Worm (Caenorhabditis elegans): ENCODE measurements around the gene ttr-33.
A peak's percentile ranks its signal among the peaks of the same experiment; 100 is the strongest.

ttr-33 gene

DNA sequence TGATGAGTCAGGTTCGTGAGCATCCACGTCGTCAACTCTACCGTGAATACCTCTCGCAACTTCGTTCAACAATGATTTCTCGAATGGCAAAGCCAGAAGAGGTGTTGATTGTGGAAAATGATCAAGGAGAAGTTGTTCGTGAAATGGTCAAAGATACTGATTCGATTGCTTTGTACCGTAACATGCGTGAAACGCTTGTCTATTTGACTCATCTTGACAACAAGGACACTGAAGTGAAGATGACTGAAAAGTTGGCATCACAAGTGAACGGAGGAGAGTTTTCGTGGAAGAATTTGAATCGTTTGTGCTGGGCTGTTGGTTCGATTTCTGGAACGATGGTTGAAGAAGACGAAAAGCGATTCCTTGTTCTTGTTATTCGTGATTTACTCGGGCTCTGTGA lies 31.1 kb downstream of the ttr-33 start:
- peak; percentile 17 for TF ChIP-seq ama-1 (optimal IDR thresholded peaks at IDR 0.05)
- no peak for TF ChIP-seq ztf-4 (tag; optimal IDR thresholded peaks at IDR 0.05)

DNA sequence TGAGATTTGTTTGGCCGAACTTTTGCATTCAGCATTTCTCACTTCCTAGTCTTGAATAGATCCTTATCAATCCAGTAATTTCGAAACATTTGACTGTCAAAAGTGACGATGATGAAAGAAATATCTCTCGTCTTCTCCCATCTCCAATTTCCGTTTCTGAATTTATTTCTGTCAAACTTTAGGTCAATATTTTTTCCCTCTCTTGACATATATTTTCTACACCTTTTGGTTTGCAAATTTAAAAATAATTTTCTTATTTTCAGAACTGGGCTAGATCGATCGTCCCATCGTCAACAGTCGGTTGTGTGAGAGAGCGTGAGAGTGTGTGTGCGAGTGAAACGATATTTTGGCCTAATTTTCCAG lies 32.9 kb downstream of the ttr-33 start, which contains the start of gene xpo-1:
Gene xpo-1 (plus strand): TSS at position 264 of the 363 bp plus-strand sequence.
- no peak for TF ChIP-seq ZK546.5 (tag; optimal IDR thresholded peaks at IDR 0.05)
- TF ChIP-seq nhr-11 (tag; optimal IDR thresholded peaks at IDR 0.05), result no peak
- TF ChIP-seq elt-3 (tag; optimal IDR thresholded peaks at IDR 0.05), result no peak
- TF ChIP-seq ztf-1 (GFP tag; conservative IDR thresholded peaks at IDR 0.05), result no peak
- TF ChIP-seq sma-3 (GFP tag; optimal IDR thresholded peaks at IDR 0.05), result no peak
- TF ChIP-seq unc-39 (tag; optimal IDR thresholded peaks at IDR 0.05), result no peak
- no peak for TF ChIP-seq nhr-12 (tag; optimal IDR thresholded peaks at IDR 0.05)
- TF ChIP-seq alr-1 (tag; optimal IDR thresholded peaks at IDR 0.05), result no peak
- TF ChIP-seq ceh-82 (tag; optimal IDR thresholded peaks at IDR 0.05), result no peak
- TF ChIP-seq unc-55 (GFP tag; optimal IDR thresholded peaks at IDR 0.05), result no peak
- TF ChIP-seq fos-1 (tag; optimal IDR thresholded peaks at IDR 0.05), result no peak
- no peak for TF ChIP-seq nhr-10 (tag; optimal IDR thresholded peaks at IDR 0.05)
- no peak for TF ChIP-seq elt-1 (tag; optimal IDR thresholded peaks at IDR 0.05)
- TF ChIP-seq Y55F3AM.14 (GFP tag; optimal IDR thresholded peaks at IDR 0.05), result no peak
- TF ChIP-seq nhr-21 (tag; optimal IDR thresholded peaks at IDR 0.05), result no peak
- TF ChIP-seq mbf-1 (tag; optimal IDR thresholded peaks at IDR 0.05), result no peak
- no peak for TF ChIP-seq ztf-11 (tag; optimal IDR thresholded peaks at IDR 0.05)
- no peak for TF ChIP-seq aly-2 (tag; optimal IDR thresholded peaks at IDR 0.05)
- no peak for TF ChIP-seq nhr-129 (tag; optimal IDR thresholded peaks at IDR 0.05)
- no peak for TF ChIP-seq lin-11 (tag; optimal IDR thresholded peaks at IDR 0.05)

DNA sequence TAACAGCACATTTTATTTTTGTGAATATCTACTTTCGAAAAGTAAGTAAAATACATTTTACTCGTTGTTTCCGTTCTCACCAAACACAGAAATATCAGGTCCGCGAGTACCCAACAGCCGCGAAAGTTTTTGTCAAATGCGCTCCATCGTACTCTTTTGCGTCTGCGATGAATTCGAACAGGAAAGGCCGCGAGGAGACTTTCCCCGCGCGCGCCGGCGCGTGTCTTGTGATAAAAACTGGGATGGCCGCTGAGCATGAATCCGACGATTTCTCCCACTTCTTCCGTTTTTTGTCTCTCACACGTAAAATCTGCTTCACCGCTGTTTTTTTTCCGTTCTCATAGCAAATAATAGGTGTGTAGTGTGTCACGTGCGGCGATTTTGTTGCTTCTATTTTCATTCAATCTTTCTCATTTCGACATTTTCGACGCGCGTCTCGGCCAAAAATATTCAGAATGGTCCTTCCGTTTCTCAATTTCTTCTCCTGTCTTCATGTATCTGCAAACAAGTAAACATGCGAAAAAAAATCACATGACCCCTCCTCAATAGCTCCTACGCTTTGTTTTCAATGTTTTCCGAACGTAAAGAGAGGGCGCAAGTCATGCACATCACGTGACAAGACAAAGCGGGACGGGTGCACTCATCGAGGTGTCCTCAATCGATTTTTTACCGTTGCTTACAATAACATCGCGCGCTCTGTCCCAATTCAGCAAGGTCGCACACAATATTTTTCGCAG lies 33.5 kb downstream of the ttr-33 start, which contains the start of gene uvs-1:
Gene uvs-1 (minus strand): TSS at position 145 of the 737 bp plus-strand sequence.
- TF ChIP-seq unc-55 (GFP tag; optimal IDR thresholded peaks at IDR 0.05) (peak; percentile 69), nhr-129 (tag; optimal IDR thresholded peaks at IDR 0.05) (peak; percentile 73), gmeb-1 (tag; optimal IDR thresholded peaks at IDR 0.05) (peak; percentile 6), C34F6.9 (tag; optimal IDR thresholded peaks at IDR 0.05) (peak; percentile 68), lin-11 (tag; optimal IDR thresholded peaks at IDR 0.05) (no peak), lsy-2 (tag; optimal IDR thresholded peaks at IDR 0.05) (peak in 1 of 2 experiments; percentile 19), crh-2 (tag; optimal IDR thresholded peaks at IDR 0.05) (peak; percentile 29), nhr-21 (tag; optimal IDR thresholded peaks at IDR 0.05) (no peak), nhr-25 (tag; optimal IDR thresholded peaks at IDR 0.05) (peak; percentile 23), sma-3 (GFP tag; optimal IDR thresholded peaks at IDR 0.05) (peak; percentile 37), skn-1 (tag; optimal IDR thresholded peaks at IDR 0.05) (no peak), unc-39 (tag; optimal IDR thresholded peaks at IDR 0.05) (no peak), fos-1 (tag; optimal IDR thresholded peaks at IDR 0.05) (peak; percentile 45), sma-9 (GFP tag; optimal IDR thresholded peaks at IDR 0.05) (peak; percentile 18), sma-9 (tag; optimal IDR thresholded peaks at IDR 0.05) (no peak)

DNA sequence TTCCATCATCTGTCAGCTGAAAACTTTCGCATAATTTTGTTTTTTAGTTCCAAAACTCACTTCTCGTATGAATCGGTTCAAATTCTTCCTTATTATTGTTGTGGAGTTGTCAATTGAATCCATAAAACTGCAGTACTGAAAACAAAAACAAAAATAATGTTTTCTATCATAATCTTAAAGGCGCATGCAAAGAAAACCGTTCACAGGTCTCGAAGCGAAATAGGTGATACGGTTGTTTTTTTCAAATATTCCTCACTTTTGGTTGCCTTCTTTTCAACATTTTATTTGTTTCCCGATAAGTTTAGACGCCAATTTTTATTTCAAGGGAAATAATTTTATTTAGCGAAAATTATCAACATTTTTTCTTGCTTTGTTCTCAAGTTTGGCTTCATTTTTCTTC lies 34.1 kb downstream of the ttr-33 start:
- TF ChIP-seq gmeb-1 (tag; optimal IDR thresholded peaks at IDR 0.05) (no peak), egl-27 (tag; optimal IDR thresholded peaks at IDR 0.05) (no peak), snpc-4 (tag; optimal IDR thresholded peaks at IDR 0.05) (no peak), sem-4 (tag; optimal IDR thresholded peaks at IDR 0.05) (no peak), C34F6.9 (tag; optimal IDR thresholded peaks at IDR 0.05) (no peak), nhr-6 (tag; optimal IDR thresholded peaks at IDR 0.05) (no peak), dmd-4 (tag; optimal IDR thresholded peaks at IDR 0.05) (no peak), unc-55 (GFP tag; optimal IDR thresholded peaks at IDR 0.05) (no peak), ztf-1 (GFP tag; conservative IDR thresholded peaks at IDR 0.05) (no peak), crh-2 (tag; optimal IDR thresholded peaks at IDR 0.05) (no peak), unc-62 (GFP tag; optimal IDR thresholded peaks at IDR 0.05) (no peak), blmp-1 (tag; optimal IDR thresholded peaks at IDR 0.05; ENCODE audit: insufficient read depth) (no peak), ztf-4 (tag; optimal IDR thresholded peaks at IDR 0.05) (no peak), lin-13 (GFP tag; optimal IDR thresholded peaks at IDR 0.05) (no peak)

Data from whole organism, L2 larva.